Worm (Caenorhabditis elegans): ENCODE results near the gene atgp-2.
"Not testable (repeated sequence)": the region's sequence is repeated elsewhere in the genome, so short reads cannot be mapped to it uniquely, and the experiment has no call there.

DNA sequence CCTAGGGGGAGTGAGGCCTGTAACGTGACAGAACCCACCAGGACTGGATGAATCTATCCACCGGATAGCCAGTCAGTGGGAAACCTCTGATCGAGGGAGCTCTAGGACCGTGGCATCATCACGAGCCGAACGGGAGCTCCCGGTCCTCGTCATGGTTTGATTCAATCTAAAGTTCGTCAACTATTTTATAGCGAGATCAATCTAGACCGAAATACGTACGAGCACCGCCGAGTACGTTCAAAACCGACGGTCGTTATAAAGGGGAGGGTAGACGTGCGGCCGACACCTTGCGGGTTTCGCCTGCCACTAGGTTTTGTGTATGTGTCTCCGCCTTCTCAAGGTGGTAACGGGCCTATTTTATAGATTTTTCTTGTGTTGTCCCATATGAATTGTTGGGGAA is 2.5 kb downstream of the atgp-2 start:
- not testable (repeated sequence) for TF ChIP-seq sea-1 (GFP tag; conservative IDR thresholded peaks at IDR 0.05); ama-1 (optimal IDR thresholded peaks at IDR 0.05); ceh-36 (tag; optimal IDR thresholded peaks at IDR 0.05); B0310.2 (tag; optimal IDR thresholded peaks at IDR 0.05); tra-4 (tag; optimal IDR thresholded peaks at IDR 0.05); F13C5.2 (tag; optimal IDR thresholded peaks at IDR 0.05); ets-7 (tag; optimal IDR thresholded peaks at IDR 0.05); tbx-37 (GFP tag; conservative IDR thresholded peaks at IDR 0.05)
- TF ChIP-seq flt-1 (GFP tag; IDR thresholded peaks at IDR 0.05) (peak; percentile 39; the same call in 1 of the 2 replicates), hmg-4 (GFP tag; optimal IDR thresholded peaks at IDR 0.05) (peak; percentile 29), pes-1 (GFP tag; IDR thresholded peaks at IDR 0.05) (peak; percentile 70)

Data from whole organism, early embryonic.